Worm (Caenorhabditis elegans) whole organism, early embryonic: ENCODE results near the gene C18D11.1.

Experiments used
- B0310.2 ChIP-seq: sonication (generic microtip); optimal IDR thresholded peaks from 2 replicates; lab custom pipeline; 2016; ENCODE audit warnings: mild to moderate bottlenecking, missing genetic modification characterization, missing compliant biosample characterization
- F13C5.2 ChIP-seq: sonication (generic microtip); optimal IDR thresholded peaks from 2 replicates; lab custom pipeline; 2017; ENCODE audit warnings: mild to moderate bottlenecking, missing genetic modification characterization, inconsistent platforms, missing compliant biosample characterization
- aly-1 ChIP-seq: sonication (generic microtip); optimal IDR thresholded peaks from 2 replicates; lab custom pipeline; 2016; ENCODE audit warnings: missing genetic modification characterization, missing compliant biosample characterization
- ama-1 ChIP-seq: fragments of 150-350 bp; optimal IDR thresholded peaks from 2 replicates; lab custom pipeline; 2014
- ceh-13 ChIP-seq: fragments of 200-800 bp; sonication (Bioruptor generic); optimal IDR thresholded peaks from 2 replicates; lab custom pipeline; 2018; ENCODE audit warnings: mild to moderate bottlenecking, missing genetic modification characterization, missing compliant biosample characterization
- ceh-36 ChIP-seq: sonication (generic microtip); optimal IDR thresholded peaks from 2 replicates; lab custom pipeline; 2016; ENCODE audit warnings: missing genetic modification characterization, inconsistent platforms, missing compliant biosample characterization
- ets-7 ChIP-seq: sonication (generic microtip); optimal IDR thresholded peaks from 2 replicates; lab custom pipeline; 2016; ENCODE audit warnings: missing genotype, missing genetic modification characterization, missing compliant biosample characterization
- flt-1 ChIP-seq: fragments of 200-800 bp; sonication (Bioruptor generic); IDR thresholded peaks from 2 replicates; pipeline ENCODE4 v1.3.6; 2022; ENCODE audit warnings: missing genetic modification characterization, missing compliant biosample characterization
- hmbx-1 ChIP-seq: sonication (generic microtip); optimal IDR thresholded peaks from 2 replicates; lab custom pipeline; 2016; ENCODE audit warnings: mild to moderate bottlenecking, missing genetic modification characterization, missing compliant biosample characterization
- hmg-4 ChIP-seq: fragments of 200-800 bp; sonication (Bioruptor generic); optimal IDR thresholded peaks from 2 replicates; lab custom pipeline; 2018; ENCODE audit warnings: mild to moderate bottlenecking, missing genetic modification characterization, missing compliant biosample characterization
- hnd-1 ChIP-seq: sonication (generic microtip); optimal IDR thresholded peaks from 2 replicates; lab custom pipeline; 2016; ENCODE audit warnings: missing genetic modification characterization, missing compliant biosample characterization
- pes-1 ChIP-seq: fragments of 200-800 bp; sonication (Bioruptor generic); IDR thresholded peaks from 2 replicates; pipeline ENCODE4 v1.3.6; 2022; ENCODE audit warnings: missing genetic modification reagents, missing genetic modification characterization, missing compliant biosample characterization
- scrt-1 ChIP-seq: fragments of 200-800 bp; sonication (Bioruptor generic); IDR thresholded peaks from 2 replicates; pipeline ENCODE4 v1.3.6; 2022; ENCODE audit warnings: missing genetic modification characterization, missing compliant biosample characterization
- sea-1 ChIP-seq: fragments of 200-800 bp; sonication (Bioruptor generic); conservative IDR thresholded peaks from 2 replicates; pipeline ENCODE4 v1.3.6; 2022; ENCODE audit warnings: missing genetic modification characterization, missing compliant biosample characterization
- tbx-11 ChIP-seq: fragments of 200-800 bp; sonication (Bioruptor generic); IDR thresholded peaks from 2 replicates; pipeline ENCODE4 v1.3.6; 2022; ENCODE audit warnings: missing genetic modification characterization, missing compliant biosample characterization
- tbx-37 ChIP-seq: fragments of 200-800 bp; sonication (Bioruptor generic); conservative IDR thresholded peaks from 2 replicates; pipeline ENCODE4 v1.3.6; 2022; ENCODE audit warnings: missing genetic modification reagents, missing genetic modification characterization, missing compliant biosample characterization
- tra-4 ChIP-seq: sonication (generic microtip); optimal IDR thresholded peaks from 2 replicates; lab custom pipeline; 2017; ENCODE audit warnings: missing genetic modification characterization, missing compliant biosample characterization

Gene C18D11.1

DNA sequence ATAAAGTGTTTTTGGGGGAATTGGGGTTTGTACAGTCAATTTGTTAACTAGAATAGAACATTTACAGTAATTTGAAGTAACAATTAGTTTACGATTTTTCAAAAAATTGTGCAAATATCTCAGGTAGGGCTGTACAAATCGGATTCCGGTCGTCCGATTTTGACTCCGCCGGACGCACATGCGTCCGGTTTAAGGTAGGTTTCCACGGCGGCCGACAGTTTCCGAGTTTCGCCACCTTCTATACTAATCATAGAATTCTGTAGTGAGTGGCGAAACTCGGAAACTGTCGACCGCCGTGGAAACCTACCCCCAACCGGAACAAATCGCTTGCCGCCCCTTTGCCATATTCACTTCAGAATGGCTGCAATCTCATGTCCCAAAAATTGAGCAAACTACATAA is 26.9 kb upstream of the C18D11.1 start:
- no peak for TF ChIP-seq sea-1 (GFP tag; lab: Robert Waterston, UW)
- TF ChIP-seq tbx-11 (GFP tag; lab: Robert Waterston, UW), result no peak
- TF ChIP-seq hmg-4 (GFP tag; lab: Kevin White, UChicago), result no peak
- TF ChIP-seq ets-7 (tag; lab: Kevin White, UChicago), result no peak
- no peak for TF ChIP-seq B0310.2 (tag; lab: Kevin White, UChicago)
- no peak for TF ChIP-seq hnd-1 (tag; lab: Kevin White, UChicago)
- TF ChIP-seq pes-1 (GFP tag; lab: Robert Waterston, UW), result no peak
- TF ChIP-seq tbx-37, result no peak
- TF ChIP-seq aly-1, result no peak
- TF ChIP-seq F13C5.2 (tag; lab: Kevin White, UChicago), result no peak
- no peak for TF ChIP-seq ceh-13 (GFP tag; lab: Kevin White, UChicago)
- no peak for TF ChIP-seq ama-1 (lab: Kevin White, UChicago)
- no peak for TF ChIP-seq flt-1 (GFP tag; lab: Robert Waterston, UW)
- no peak for TF ChIP-seq tra-4 (tag; lab: Kevin White, UChicago)
- no peak for TF ChIP-seq scrt-1 (GFP tag; lab: Robert Waterston, UW)
- TF ChIP-seq hmbx-1 (tag; lab: Kevin White, UChicago), result no peak
- no peak for TF ChIP-seq ceh-36 (tag; lab: Kevin White, UChicago)

DNA sequence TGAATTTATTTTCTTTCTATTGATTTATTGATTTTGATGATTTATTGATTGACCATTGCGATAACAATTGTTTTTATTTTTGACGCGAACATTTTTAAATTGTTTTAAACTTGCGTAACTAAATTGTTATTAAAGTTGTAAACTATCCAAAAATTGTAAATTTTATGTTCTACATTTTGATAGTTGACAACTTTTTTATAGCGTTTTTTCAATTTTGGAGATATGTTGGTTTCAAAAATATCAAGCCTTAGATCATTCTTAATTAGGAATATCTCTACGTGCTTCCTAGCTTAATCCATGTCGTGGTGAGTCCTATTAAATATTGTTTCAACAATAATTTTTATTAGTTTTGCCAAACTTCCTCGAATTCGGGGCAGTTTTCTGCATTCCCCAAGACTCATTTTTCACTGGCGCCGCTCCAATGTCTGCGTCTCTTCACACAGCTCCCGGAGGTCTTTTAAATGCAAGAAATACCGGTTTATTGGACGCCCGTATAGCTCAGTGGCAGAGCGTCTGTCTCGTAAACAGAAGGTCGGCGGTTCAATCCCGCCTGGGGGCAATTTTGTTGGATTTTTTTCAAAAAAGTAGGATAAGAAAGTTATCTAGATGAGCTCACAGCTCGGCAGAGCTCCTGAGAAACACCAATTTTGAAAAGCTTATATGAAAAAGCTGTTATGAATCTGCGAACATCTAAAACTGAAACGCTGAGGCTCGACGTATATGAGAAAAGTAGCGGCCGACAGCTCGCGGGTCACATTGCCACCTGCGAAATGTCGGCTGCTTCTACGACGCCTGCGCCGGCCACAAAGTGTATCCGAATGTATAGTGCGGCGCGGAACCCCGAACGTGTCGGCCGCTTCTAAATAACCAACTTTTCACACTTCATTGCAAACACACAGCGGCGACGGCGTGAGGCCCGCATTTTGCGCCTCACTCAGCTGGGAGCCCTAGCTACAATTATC is 23.8 kb upstream of the C18D11.1 start, which contains the start of gene C24H11.2:
C24H11.2 (minus strand) TSS at position 51 of the 962 bp plus-strand sequence.
- TF ChIP-seq F13C5.2 (tag; lab: Kevin White, UChicago), result peak; percentile 17
- TF ChIP-seq scrt-1 (GFP tag; lab: Robert Waterston, UW), result peak; percentile 46; the same call in 1 of the 2 replicates
- TF ChIP-seq flt-1 (GFP tag; lab: Robert Waterston, UW), result peak; percentile 11; the same call in 1 of the 2 replicates
- peak; percentile 14 for TF ChIP-seq hnd-1 (tag; lab: Kevin White, UChicago)
- TF ChIP-seq ceh-36 (tag; lab: Kevin White, UChicago), result peak; percentile 31
- peak; percentile 79 for TF ChIP-seq pes-1 (GFP tag; lab: Robert Waterston, UW)
- TF ChIP-seq tbx-37, result peak; percentile 37; the same call in 1 of the 2 replicates
- TF ChIP-seq sea-1 (GFP tag; lab: Robert Waterston, UW), result 0 out of 2 replicates have a peak, but pooled peaks have one; percentile 60

DNA sequence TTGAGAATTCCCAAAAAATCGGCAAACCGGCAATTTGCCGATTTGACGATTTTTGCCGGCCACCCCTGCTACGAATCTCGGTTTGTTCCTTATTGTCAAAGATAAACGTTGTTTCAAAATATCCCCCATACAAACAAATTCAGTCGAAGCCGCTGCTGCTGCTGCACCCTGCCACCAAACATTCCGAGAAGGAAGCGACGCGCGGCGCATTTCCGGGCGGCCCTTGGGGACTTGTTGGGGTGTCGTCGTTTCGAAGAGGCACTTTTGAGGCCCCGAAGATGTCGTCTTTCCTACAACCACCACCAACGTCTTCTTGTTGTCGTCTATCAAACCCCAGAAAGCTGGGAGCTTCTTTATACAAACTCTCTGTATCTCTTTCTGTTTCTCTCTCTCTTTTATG is 22.0 kb upstream of the C18D11.1 start:
- TF ChIP-seq tra-4 (tag; lab: Kevin White, UChicago), result no peak
- TF ChIP-seq ets-7 (tag; lab: Kevin White, UChicago), result no peak
- no peak for TF ChIP-seq tbx-11 (GFP tag; lab: Robert Waterston, UW)
- TF ChIP-seq F13C5.2 (tag; lab: Kevin White, UChicago), result no peak
- TF ChIP-seq scrt-1 (GFP tag; lab: Robert Waterston, UW), result no peak
- TF ChIP-seq pes-1 (GFP tag; lab: Robert Waterston, UW), result no peak
- no peak for TF ChIP-seq tbx-37
- TF ChIP-seq flt-1 (GFP tag; lab: Robert Waterston, UW), result no peak
- no peak for TF ChIP-seq B0310.2 (tag; lab: Kevin White, UChicago)
- TF ChIP-seq hnd-1 (tag; lab: Kevin White, UChicago), result no peak
- no peak for TF ChIP-seq hmbx-1 (tag; lab: Kevin White, UChicago)
- TF ChIP-seq sea-1 (GFP tag; lab: Robert Waterston, UW), result no peak

DNA sequence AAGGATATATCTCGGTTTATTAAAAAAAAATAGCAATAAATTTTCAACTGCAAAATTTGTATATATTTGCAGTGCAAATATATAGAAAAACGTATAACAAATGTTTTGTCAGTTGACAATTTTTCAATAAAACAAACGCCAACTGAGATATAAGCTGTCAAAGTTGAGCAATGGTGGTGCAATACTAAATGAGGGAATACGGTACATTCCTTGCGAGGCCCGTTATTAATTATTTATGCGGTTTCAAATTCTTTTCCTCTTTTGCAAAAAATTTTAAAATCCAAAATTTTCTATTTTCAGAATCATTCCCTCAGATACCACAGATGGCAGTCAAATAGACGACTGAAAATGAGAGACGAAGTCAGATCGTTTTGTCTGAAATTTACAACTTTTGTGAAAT is 20.9 kb upstream of the C18D11.1 start, which contains the start of gene twk-39:
twk-39 (plus strand) TSS at position 301 of the 400 bp plus-strand sequence.
- TF ChIP-seq tbx-37 (no peak), tra-4 (tag; lab: Kevin White, UChicago) (no peak), aly-1 (no peak), ceh-36 (tag; lab: Kevin White, UChicago) (no peak), ets-7 (tag; lab: Kevin White, UChicago) (no peak), pes-1 (GFP tag; lab: Robert Waterston, UW) (no peak)

DNA sequence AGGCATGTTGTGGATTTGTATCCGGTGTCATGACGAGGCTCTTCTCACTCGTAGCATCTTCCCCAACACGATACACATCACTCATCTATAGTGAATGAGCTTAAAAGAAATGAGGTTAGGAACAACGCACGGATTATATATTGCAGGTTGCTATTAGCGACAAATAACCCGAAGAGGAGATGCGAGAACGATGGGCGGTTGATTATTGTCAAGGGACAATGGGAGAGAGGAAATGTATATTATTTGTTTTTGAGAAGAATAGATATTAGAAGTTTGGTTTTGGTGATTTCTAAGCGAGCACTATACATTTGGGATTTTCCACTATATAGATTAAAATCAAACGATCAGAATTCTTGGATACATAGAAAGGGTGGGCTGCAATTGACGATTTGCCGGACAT is 9.7 kb upstream of the C18D11.1 start, which contains the start of gene C18D11.7:
C18D11.7 (minus strand) TSS at position 101 of the 400 bp plus-strand sequence.
- TF ChIP-seq F13C5.2 (tag; lab: Kevin White, UChicago) (no peak), aly-1 (no peak), hmg-4 (GFP tag; lab: Kevin White, UChicago) (no peak), tra-4 (tag; lab: Kevin White, UChicago) (no peak), tbx-11 (GFP tag; lab: Robert Waterston, UW) (no peak), hnd-1 (tag; lab: Kevin White, UChicago) (no peak), hmbx-1 (tag; lab: Kevin White, UChicago) (no peak), sea-1 (GFP tag; lab: Robert Waterston, UW) (no peak), ceh-13 (GFP tag; lab: Kevin White, UChicago) (no peak), B0310.2 (tag; lab: Kevin White, UChicago) (no peak), tbx-37 (no peak), flt-1 (GFP tag; lab: Robert Waterston, UW) (no peak), ama-1 (lab: Kevin White, UChicago) (no peak), ceh-36 (tag; lab: Kevin White, UChicago) (no peak)

DNA sequence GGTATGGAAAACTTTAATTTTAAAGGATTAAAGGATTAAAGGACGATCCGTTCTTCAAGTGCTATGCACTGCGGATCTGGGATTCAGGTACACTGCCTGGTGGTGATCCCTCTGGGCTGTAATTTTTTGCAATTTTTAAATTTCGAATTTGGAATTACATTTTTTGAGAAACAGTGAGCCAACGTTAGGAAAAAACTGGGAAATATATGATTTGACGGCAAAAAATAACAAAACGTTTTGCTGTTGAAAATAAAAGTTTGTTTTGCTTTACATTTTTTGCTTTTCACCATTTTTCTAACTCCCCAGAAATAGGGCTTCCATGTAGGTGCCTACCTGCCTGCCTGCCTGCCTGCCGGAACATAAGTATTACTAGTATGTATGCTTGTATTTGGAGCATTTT is 9.0 kb upstream of the C18D11.1 start, which contains the start of gene C18D11.10:
C18D11.10 (plus strand) TSS at position 301 of the 400 bp plus-strand sequence.
- TF ChIP-seq sea-1 (GFP tag; lab: Robert Waterston, UW) (no peak), tbx-37 (no peak), ceh-13 (GFP tag; lab: Kevin White, UChicago) (no peak), F13C5.2 (tag; lab: Kevin White, UChicago) (no peak), tra-4 (tag; lab: Kevin White, UChicago) (no peak), hnd-1 (tag; lab: Kevin White, UChicago) (no peak), B0310.2 (tag; lab: Kevin White, UChicago) (no peak), hmg-4 (GFP tag; lab: Kevin White, UChicago) (no peak), hmbx-1 (tag; lab: Kevin White, UChicago) (no peak), ama-1 (lab: Kevin White, UChicago) (no peak), flt-1 (GFP tag; lab: Robert Waterston, UW) (no peak), pes-1 (GFP tag; lab: Robert Waterston, UW) (no peak), ets-7 (tag; lab: Kevin White, UChicago) (no peak), ceh-36 (tag; lab: Kevin White, UChicago) (no peak), aly-1 (no peak), tbx-11 (GFP tag; lab: Robert Waterston, UW) (no peak), scrt-1 (GFP tag; lab: Robert Waterston, UW) (no peak)
